Fruit fly (Drosophila melanogaster): ENCODE results near the gene Ir7f.

Gene Ir7f

DNA sequence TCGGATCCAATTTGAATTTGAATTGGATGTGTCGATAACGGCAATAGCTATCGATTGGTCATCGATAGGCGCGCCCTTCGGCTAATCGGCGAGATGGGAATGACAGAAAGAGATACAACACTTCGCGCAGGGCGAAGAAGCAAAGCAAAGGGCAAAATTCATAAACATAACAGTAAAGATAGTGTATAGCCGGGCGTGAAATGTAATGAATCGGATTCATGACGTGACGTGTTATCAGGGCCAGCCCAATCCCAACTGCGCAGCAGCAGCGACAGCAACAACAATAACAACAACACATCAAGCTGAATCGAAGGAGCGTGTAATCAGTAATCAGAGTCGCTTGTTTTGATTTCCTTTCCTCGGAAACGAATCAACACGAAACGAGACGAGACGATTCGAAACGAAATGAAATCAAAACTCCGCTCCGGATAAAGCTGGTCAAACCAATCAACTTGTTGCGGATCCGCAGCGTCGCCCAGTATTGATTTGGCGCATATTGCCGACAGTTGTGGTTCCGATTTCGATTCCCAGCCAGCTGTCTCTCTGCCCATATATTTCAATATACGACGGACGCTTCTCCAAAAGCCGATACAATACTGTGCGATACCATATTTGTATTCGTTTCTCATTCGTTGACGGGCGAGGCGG is 28.3 kb upstream of the Ir7f start, which contains the start of gene snz (continued):
- TF ChIP-seq croc (GFP tag; conservative IDR thresholded peaks at IDR 0.05) (no peak), CG6254 (GFP tag; optimal IDR thresholded peaks at IDR 0.05) (no peak), lilli (GFP tag; optimal IDR thresholded peaks at IDR 0.05) (no peak), CoRest (tag; optimal IDR thresholded peaks at IDR 0.05) (peak; percentile 23), crp (GFP tag; optimal IDR thresholded peaks at IDR 0.05) (peak in 1 of 2 experiments; percentile 0), scrt (GFP tag; optimal IDR thresholded peaks at IDR 0.05) (peak; percentile 87), CG33213 (GFP tag; optimal IDR thresholded peaks at IDR 0.05) (no peak), CG2199 (GFP tag; IDR thresholded peaks at IDR 0.05) (0 out of 3 replicates have a peak, but pooled peaks have one; percentile 41), Tbp (GFP tag; optimal IDR thresholded peaks at IDR 0.05) (no peak), CG10654 (GFP tag; optimal IDR thresholded peaks at IDR 0.05) (no peak), sc (optimal IDR thresholded peaks at IDR 0.05) (no peak), sc (GFP tag; optimal IDR thresholded peaks at IDR 0.05) (no peak), CG9609 (GFP tag; optimal IDR thresholded peaks at IDR 0.05) (no peak), hkb (optimal IDR thresholded peaks at IDR 0.05) (no peak), hkb (GFP tag; IDR thresholded peaks at IDR 0.05) (no peak), chif (GFP tag; optimal IDR thresholded peaks at IDR 0.05) (no peak), Fer1 (GFP tag; optimal IDR thresholded peaks at IDR 0.05) (peak; percentile 34), Trl (optimal IDR thresholded peaks at IDR 0.05) (no peak), Trl (GFP tag; optimal IDR thresholded peaks at IDR 0.05) (no peak), row (GFP tag; IDR thresholded peaks at IDR 0.05) (peak; percentile 55), Abd-B (GFP tag; optimal IDR thresholded peaks at IDR 0.05) (no peak), Dbx (GFP tag; IDR thresholded peaks at IDR 0.05) (0 out of 3 replicates have a peak, but pooled peaks have one; percentile 5), CG6765 (GFP tag; optimal IDR thresholded peaks at IDR 0.05) (no peak), CG10462 (GFP tag; optimal IDR thresholded peaks at IDR 0.05) (no peak), ac (GFP tag; optimal IDR thresholded peaks at IDR 0.05) (no peak), klu (GFP tag; IDR thresholded peaks at IDR 0.05) (no peak), CG32532 (GFP tag; IDR thresholded peaks at IDR 0.05) (no peak), fu2 (GFP tag; optimal IDR thresholded peaks at IDR 0.05) (no peak), ranshi (GFP tag; IDR thresholded peaks at IDR 0.05) (no peak; the same call in 1 of the 2 replicates), pfk (GFP tag; optimal IDR thresholded peaks at IDR 0.05) (peak; percentile 67), CG34422 (GFP tag; IDR thresholded peaks at IDR 0.05) (peak; percentile 47; the same call in 1 of the 3 replicates), CG8924 (tag; optimal IDR thresholded peaks at IDR 0.05) (no peak), HLH4C (GFP tag; IDR thresholded peaks at IDR 0.05; ENCODE audit: partially characterized antibody) (peak; percentile 86), nom (GFP tag; optimal IDR thresholded peaks at IDR 0.05) (peak; percentile 11), CG2202 (tag; optimal IDR thresholded peaks at IDR 0.05) (no peak), Aef1 (GFP tag; IDR thresholded peaks at IDR 0.05) (no peak), CG1024 (GFP tag; IDR thresholded peaks at IDR 0.05) (no peak), sna (GFP tag; IDR thresholded peaks at IDR 0.05; ENCODE audit: partially characterized antibody) (peak; percentile 77), Med (GFP tag) (peak; percentile 71), bowl (GFP tag; IDR thresholded peaks at IDR 0.05) (no peak), CG10543 (GFP tag; optimal IDR thresholded peaks at IDR 0.05) (peak; percentile 50), sqz (GFP tag; optimal IDR thresholded peaks at IDR 0.05) (no peak), CG14710 (tag; optimal IDR thresholded peaks at IDR 0.05) (peak; percentile 15), Doc2 (GFP tag; IDR thresholded peaks at IDR 0.05) (no peak), gsb (GFP tag; IDR thresholded peaks at IDR 0.05) (no peak), YL-1 (GFP tag; optimal IDR thresholded peaks at IDR 0.05) (peak; percentile 6), Bteb2 (GFP tag; optimal IDR thresholded peaks at IDR 0.05) (no peak), gcm (GFP tag; optimal IDR thresholded peaks at IDR 0.05) (no peak), da (GFP tag; optimal IDR thresholded peaks at IDR 0.05) (no peak), zen (tag; optimal IDR thresholded peaks at IDR 0.05) (no peak), Pdp1 (GFP tag; optimal IDR thresholded peaks at IDR 0.05) (peak in 1 of 2 experiments; percentile 52)
